Worm (Caenorhabditis elegans): ENCODE measurements around the gene prp-8.

- TF ChIP-seq egl-27 (tag; optimal IDR thresholded peaks at IDR 0.05) (no peak), aly-2 (tag; optimal IDR thresholded peaks at IDR 0.05) (no peak), mdl-1 (tag; optimal IDR thresholded peaks at IDR 0.05) (no peak), unc-62 (GFP tag; optimal IDR thresholded peaks at IDR 0.05) (no peak), elt-3 (tag; optimal IDR thresholded peaks at IDR 0.05) (no peak), zag-1 (tag; optimal IDR thresholded peaks at IDR 0.05) (no peak), skn-1 (tag; optimal IDR thresholded peaks at IDR 0.05) (no peak), nfya-1 (tag; optimal IDR thresholded peaks at IDR 0.05; ENCODE audit: insufficient read depth) (no peak), pqm-1 (tag; optimal IDR thresholded peaks at IDR 0.05) (no peak)
Measured at ce11 chrIII:8145971-8146370, 18.2 kb upstream of the prp-8 start.

Measured in whole organism, L3 larva.